Fruit fly (Drosophila melanogaster): ENCODE data around the gene CG12795.

Gene CG12795

DNA sequence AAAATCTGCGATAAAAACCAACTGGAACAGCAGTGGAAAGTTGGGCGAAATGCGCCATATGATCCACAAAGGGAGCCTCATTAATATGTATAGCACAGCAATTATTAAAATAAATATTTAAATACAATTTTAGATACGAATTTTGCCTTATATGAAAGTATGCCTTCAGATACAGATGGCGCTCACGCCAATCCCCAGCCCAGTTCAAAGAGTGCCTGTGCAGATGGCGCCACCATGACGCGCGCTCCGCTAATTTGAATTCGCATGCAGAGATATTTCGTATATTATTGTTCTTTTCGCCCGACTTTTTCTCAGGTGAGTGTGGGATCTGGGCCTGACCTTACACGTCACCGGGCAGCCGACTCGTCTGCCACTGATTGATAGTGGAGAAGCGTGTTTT is 20.0 kb downstream of the CG12795 start, which contains the start of gene Pgant4 (continued):
- TF ChIP-seq Hsf (GFP tag; optimal IDR thresholded peaks at IDR 0.05), result peak; percentile 67
- TF ChIP-seq tap (tag; optimal IDR thresholded peaks at IDR 0.05), result no peak
- no peak for TF ChIP-seq Asciz (GFP tag; optimal IDR thresholded peaks at IDR 0.05)
- TF ChIP-seq so (GFP tag; IDR thresholded peaks at IDR 0.05), result 0 out of 3 replicates have a peak, but pooled peaks have one; percentile 16
- peak; percentile 75 for TF ChIP-seq NfI (GFP tag; optimal IDR thresholded peaks at IDR 0.05)
- TF ChIP-seq luna (GFP tag; optimal IDR thresholded peaks at IDR 0.05), result no peak
- no peak for TF ChIP-seq CG10565 (GFP tag; optimal IDR thresholded peaks at IDR 0.05)
- no peak for TF ChIP-seq CG18011 (GFP tag; optimal IDR thresholded peaks at IDR 0.05)
- TF ChIP-seq CG10274 (GFP tag; optimal IDR thresholded peaks at IDR 0.05), result no peak
- no peak for TF ChIP-seq shn (GFP tag; optimal IDR thresholded peaks at IDR 0.05)
- TF ChIP-seq tgo (GFP tag; IDR thresholded peaks at IDR 0.05), result peak; percentile 65; the same call in 2 of the 3 replicates
- TF ChIP-seq B-H1 (GFP tag; IDR thresholded peaks at IDR 0.05), result peak; percentile 41; the same call in 1 of the 3 replicates
- no peak for TF ChIP-seq Ssrp (tag; optimal IDR thresholded peaks at IDR 0.05)
- TF ChIP-seq NK7.1 (GFP tag; optimal IDR thresholded peaks at IDR 0.05), result no peak
- TF ChIP-seq CG10654 (GFP tag; optimal IDR thresholded peaks at IDR 0.05), result peak; percentile 28
- TF ChIP-seq CG9876 (GFP tag; optimal IDR thresholded peaks at IDR 0.05), result peak; percentile 32
- TF ChIP-seq MESR4 (GFP tag; optimal IDR thresholded peaks at IDR 0.05), result no peak
- no peak for TF ChIP-seq vfl (GFP tag; optimal IDR thresholded peaks at IDR 0.05)
- TF ChIP-seq knrl (GFP tag; IDR thresholded peaks at IDR 0.05; ENCODE audit: partially characterized antibody), result no peak; the same call in 2 of the 3 replicates
- TF ChIP-seq D19A (tag; optimal IDR thresholded peaks at IDR 0.05), result no peak
- peak; percentile 35 for TF ChIP-seq Camta (GFP tag; optimal IDR thresholded peaks at IDR 0.05)
- TF ChIP-seq CG10543 (GFP tag; optimal IDR thresholded peaks at IDR 0.05), result peak; percentile 25
- TF ChIP-seq jumu (GFP tag; optimal IDR thresholded peaks at IDR 0.05), result no peak
- TF ChIP-seq peb (GFP tag; IDR thresholded peaks at IDR 0.05), result peak; percentile 6; the same call in 1 of the 2 replicates
- TF ChIP-seq CG2199 (GFP tag; IDR thresholded peaks at IDR 0.05), result peak; percentile 79
- TF ChIP-seq salm (tag; optimal IDR thresholded peaks at IDR 0.05), result no peak
- TF ChIP-seq CG12071 (GFP tag; optimal IDR thresholded peaks at IDR 0.05), result peak; percentile 27
- no peak for TF ChIP-seq chinmo (GFP tag; IDR thresholded peaks at IDR 0.05; ENCODE audit: partially characterized antibody)
- TF ChIP-seq HLH4C (GFP tag; IDR thresholded peaks at IDR 0.05; ENCODE audit: partially characterized antibody), result no peak
- TF ChIP-seq CG9215 (GFP tag; IDR thresholded peaks at IDR 0.05), result peak; percentile 28; the same call in 1 of the 2 replicates
- peak; percentile 67 for TF ChIP-seq CG7839 (tag; optimal IDR thresholded peaks at IDR 0.05)
- peak; percentile 61 for TF ChIP-seq CG10366 (GFP tag; IDR thresholded peaks at IDR 0.05)
- TF ChIP-seq Mad (GFP tag; optimal IDR thresholded peaks at IDR 0.05), result peak; percentile 2
- TF ChIP-seq CG9437 (GFP tag; optimal IDR thresholded peaks at IDR 0.05), result no peak
- no peak for TF ChIP-seq cad (GFP tag; optimal IDR thresholded peaks at IDR 0.05)
- TF ChIP-seq Gug (GFP tag; IDR thresholded peaks at IDR 0.05), result peak; percentile 58; the same call in 2 of the 4 replicates
- TF ChIP-seq ind (GFP tag; optimal IDR thresholded peaks at IDR 0.05), result peak; percentile 43
- TF ChIP-seq CG4730 (GFP tag; IDR thresholded peaks at IDR 0.05), result no peak; the same call in 1 of the 2 replicates
- peak; percentile 50; the same call in 1 of the 2 replicates for TF ChIP-seq CG32772 (GFP tag; IDR thresholded peaks at IDR 0.05)
- peak; percentile 2 for TF ChIP-seq CG12942 (GFP tag; optimal IDR thresholded peaks at IDR 0.05)
- TF ChIP-seq CG16779 (GFP tag; IDR thresholded peaks at IDR 0.05), result no peak
- no peak for TF ChIP-seq CG8359 (GFP tag; optimal IDR thresholded peaks at IDR 0.05; ENCODE audit: borderline replicate concordance)
- no peak for TF ChIP-seq Fer3 (tag; optimal IDR thresholded peaks at IDR 0.05)
- TF ChIP-seq CG32767 (GFP tag; IDR thresholded peaks at IDR 0.05), result no peak
- peak; percentile 40 for TF ChIP-seq unpg (GFP tag; optimal IDR thresholded peaks at IDR 0.05)
- TF ChIP-seq CG14050 (GFP tag; IDR thresholded peaks at IDR 0.05), result no peak; the same call in 2 of the 3 replicates
- TF ChIP-seq CG3995 (GFP tag; optimal IDR thresholded peaks at IDR 0.05), result no peak
- TF ChIP-seq lbe (GFP tag; optimal IDR thresholded peaks at IDR 0.05), result no peak
- peak; percentile 73 for TF ChIP-seq CG17912 (GFP tag; optimal IDR thresholded peaks at IDR 0.05)
- no peak for TF ChIP-seq CG7963 (GFP tag; IDR thresholded peaks at IDR 0.05; ENCODE audit: partially characterized antibody)
- TF ChIP-seq ewg (GFP tag; optimal IDR thresholded peaks at IDR 0.05), result no peak
